Fruit fly (Drosophila melanogaster) whole organism, embryonic: ENCODE measurements around the gene Ank.

Source experiments
- ATbp ChIP-seq: fragments of 200-800 bp; sonication (Bioruptor generic); optimal IDR thresholded peaks from 2 replicates; lab custom pipeline; 2017; ENCODE audit warnings: missing biosample characterization, mild to moderate bottlenecking, missing genetic modification characterization, missing genetic modification reagents
- Asciz ChIP-seq: fragments of 200-800 bp; sonication (Bioruptor generic); optimal IDR thresholded peaks from 2 replicates; lab custom pipeline; 2017; ENCODE audit warnings: missing biosample characterization, mild to moderate bottlenecking, missing genetic modification characterization, missing genetic modification reagents
- Awh ChIP-seq: fragments of 200-800 bp; sonication (Bioruptor generic); IDR thresholded peaks from 2 replicates; pipeline ENCODE4, ENCODE4 v1.3.6; 2022; ENCODE audit warnings: missing biosample characterization, missing genetic modification characterization
- B-H2 ChIP-seq: fragments of 200-800 bp; sonication (Bioruptor generic); optimal IDR thresholded peaks from 2 replicates; lab custom pipeline; 2018; ENCODE audit warnings: missing biosample characterization, mild to moderate bottlenecking, missing genetic modification characterization
- CG10462 ChIP-seq: fragments of 200-800 bp; sonication (Bioruptor generic); optimal IDR thresholded peaks from 2 replicates; lab custom pipeline; 2016; ENCODE audit warnings: missing biosample characterization, missing genetic modification characterization
- CG11247 ChIP-seq: fragments of 200-800 bp; sonication (Bioruptor generic); IDR thresholded peaks from 2 replicates; pipeline ENCODE4 v1.3.6; 2022; ENCODE audit warnings: missing biosample characterization, missing genetic modification characterization
- CG13296 ChIP-seq: fragments of 200-800 bp; sonication (Bioruptor generic); optimal IDR thresholded peaks from 3 replicates; lab custom pipeline; 2018; ENCODE audit warnings: missing biosample characterization, mild to moderate bottlenecking, missing genetic modification characterization
- CG13424 ChIP-seq: fragments of 200-800 bp; sonication (Bioruptor generic); optimal IDR thresholded peaks from 2 replicates; lab custom pipeline; 2019; ENCODE audit warnings: missing biosample characterization, mild to moderate bottlenecking, missing genetic modification characterization, moderate library complexity
- CG13894 ChIP-seq: fragments of 200-800 bp; sonication (Bioruptor generic); optimal IDR thresholded peaks from 3 replicates; lab custom pipeline; 2018; ENCODE audit warnings: missing biosample characterization, mild to moderate bottlenecking, missing genetic modification characterization, moderate library complexity
- CG14014 ChIP-seq: fragments of 200-800 bp; sonication (Bioruptor generic); IDR thresholded peaks from 2 replicates; pipeline ENCODE4 v1.3.6; 2022; ENCODE audit warnings: missing biosample characterization, missing genetic modification characterization
- CG1602 ChIP-seq: fragments of 200-800 bp; sonication (Bioruptor generic); optimal IDR thresholded peaks from 3 replicates; lab custom pipeline; 2016; ENCODE audit warnings: missing biosample characterization, missing genetic modification characterization
- CG17361 ChIP-seq: fragments of 200-800 bp; sonication (Bioruptor generic); IDR thresholded peaks from 3 replicates; pipeline ENCODE4 v1.3.6; 2022; ENCODE audit warnings: missing biosample characterization, missing genetic modification characterization
- CG18764 ChIP-seq: fragments of 200-800 bp; sonication (Bioruptor generic); optimal IDR thresholded peaks from 3 replicates; lab custom pipeline; 2016; ENCODE audit warnings: missing biosample characterization, missing genetic modification characterization
- CG30403 ChIP-seq: fragments of 200-800 bp; sonication (Bioruptor generic); optimal IDR thresholded peaks from 3 replicates; lab custom pipeline; 2016; ENCODE audit warnings: missing biosample characterization, missing genetic modification characterization
- CG31224 ChIP-seq: fragments of 200-800 bp; sonication (Bioruptor generic); IDR thresholded peaks from 2 replicates; pipeline ENCODE4 v1.3.6; 2022; ENCODE audit warnings: missing biosample characterization, missing genetic modification characterization
- CG3995 ChIP-seq: fragments of 200-800 bp; sonication (Bioruptor generic); optimal IDR thresholded peaks from 3 replicates; lab custom pipeline; 2016; ENCODE audit warnings: missing biosample characterization, missing genetic modification characterization
- CG6689 ChIP-seq: fragments of 200-800 bp; sonication (Bioruptor generic); IDR thresholded peaks from 2 replicates; pipeline ENCODE4 v1.3.6; 2022; ENCODE audit warnings: missing biosample characterization, missing genetic modification characterization
- CG6765 ChIP-seq: fragments of 200-800 bp; sonication (Bioruptor generic); optimal IDR thresholded peaks from 3 replicates; lab custom pipeline; 2017; ENCODE audit warnings: missing biosample characterization, mild to moderate bottlenecking, missing genetic modification characterization
- CG7372 ChIP-seq: fragments of 200-800 bp; sonication (Bioruptor generic); IDR thresholded peaks from 2 replicates; pipeline ENCODE4 v1.3.6; 2022; ENCODE audit warnings: missing biosample characterization, missing genetic modification characterization
- CG7745 ChIP-seq: fragments of 200-800 bp; sonication (Bioruptor generic); optimal IDR thresholded peaks from 2 replicates; lab custom pipeline; 2018; ENCODE audit warnings: missing biosample characterization, mild to moderate bottlenecking, missing genetic modification characterization, moderate library complexity
- CG8281 ChIP-seq: fragments of 200-800 bp; sonication (Bioruptor generic); optimal IDR thresholded peaks from 2 replicates; lab custom pipeline; 2018; ENCODE audit warnings: missing biosample characterization, mild to moderate bottlenecking, missing genetic modification characterization, moderate library complexity
- CG8478 ChIP-seq: fragments of >200 bp; optimal IDR thresholded peaks from 2 replicates; lab custom pipeline; 2018
- Dll ChIP-seq: fragments of 200-800 bp; sonication (Bioruptor generic); IDR thresholded peaks from 4 replicates; pipeline ENCODE4 v1.3.6; 2022; ENCODE audit warnings: missing biosample characterization, missing genetic modification characterization; ENCODE audit not compliant: partially characterized antibody
- Dp ChIP-seq: fragments of 200-800 bp; sonication (Bioruptor generic); optimal IDR thresholded peaks from 2 replicates; lab custom pipeline; 2018; ENCODE audit warnings: missing biosample characterization, mild to moderate bottlenecking, missing genetic modification characterization, moderate library complexity
- GATAe ChIP-seq: fragments of 200-800 bp; sonication (Bioruptor generic); conservative IDR thresholded peaks from 2 replicates; pipeline ENCODE4 v1.3.6; 2022; ENCODE audit warnings: missing biosample characterization, missing genetic modification characterization
- Hr78 ChIP-seq, 2 experiments: fragments of 200-800 bp in 1 of 2; fragments of >200 bp in 1 of 2; sonication (Bioruptor generic) in 1 of 2; optimal IDR thresholded peaks; 2 replicates each; lab custom pipeline; 2017 to 2019; ENCODE audit warnings: missing biosample characterization in 2 of 2, missing genetic modification characterization in 2 of 2, mild to moderate bottlenecking in 1 of 2, moderate library complexity in 1 of 2
- MTF-1 ChIP-seq: fragments of 200-800 bp; sonication (Bioruptor generic); optimal IDR thresholded peaks from 2 replicates; lab custom pipeline; 2018; ENCODE audit warnings: missing biosample characterization, mild to moderate bottlenecking, missing genetic modification characterization, borderline replicate concordance
- Side ChIP-seq: fragments of 200-800 bp; sonication (Bioruptor generic); optimal IDR thresholded peaks from 2 replicates; lab custom pipeline; 2016; ENCODE audit warnings: missing biosample characterization, missing genetic modification characterization
- Tbp ChIP-seq: fragments of >200 bp; optimal IDR thresholded peaks from 2 replicates; lab custom pipeline; 2018; ENCODE audit warnings: missing biosample characterization, missing genetic modification characterization
- YL-1 ChIP-seq: fragments of 200-800 bp; sonication (Bioruptor generic); optimal IDR thresholded peaks from 3 replicates; lab custom pipeline; 2017; ENCODE audit warnings: missing biosample characterization, mild to moderate bottlenecking, missing genetic modification characterization
- abd-A ChIP-seq: fragments of 200-800 bp; sonication (Bioruptor generic); optimal IDR thresholded peaks from 3 replicates; lab custom pipeline; 2019; ENCODE audit warnings: missing biosample characterization, mild to moderate bottlenecking, missing genetic modification characterization, moderate library complexity
- ash1 ChIP-seq: fragments of 200-800 bp; sonication (Bioruptor generic); optimal IDR thresholded peaks from 2 replicates; lab custom pipeline; 2018; ENCODE audit warnings: missing biosample characterization, mild to moderate bottlenecking, missing genetic modification characterization
- corto ChIP-seq: fragments of 200-800 bp; sonication (Bioruptor generic); optimal IDR thresholded peaks from 2 replicates; lab custom pipeline; 2016; ENCODE audit warnings: missing biosample characterization, mild to moderate bottlenecking, missing genetic modification characterization, moderate library complexity
- croc ChIP-seq: fragments of 200-800 bp; sonication (Bioruptor generic); conservative IDR thresholded peaks from 3 replicates; pipeline ENCODE4 v1.3.6; 2022; ENCODE audit warnings: missing biosample characterization, missing genetic modification characterization
- danr ChIP-seq: fragments of 200-800 bp; sonication (Bioruptor generic); IDR thresholded peaks from 2 replicates; pipeline ENCODE4 v1.3.6; 2022; ENCODE audit warnings: missing biosample characterization, missing genetic modification characterization
- ftz-f1 ChIP-seq: fragments of 200-800 bp; sonication (Bioruptor generic); optimal IDR thresholded peaks from 2 replicates; lab custom pipeline; 2016; ENCODE audit warnings: missing biosample characterization, missing genetic modification characterization
- gcm2 ChIP-seq: fragments of 200-800 bp; sonication (Bioruptor generic); optimal IDR thresholded peaks from 2 replicates; lab custom pipeline; 2016; ENCODE audit warnings: missing biosample characterization, missing genetic modification characterization
- hth ChIP-seq: fragments of >200 bp; optimal IDR thresholded peaks from 2 replicates; lab custom pipeline; 2017; ENCODE audit warnings: inconsistent platforms
- jumu ChIP-seq: fragments of 200-800 bp; sonication (Bioruptor generic); optimal IDR thresholded peaks from 3 replicates; lab custom pipeline; 2016; ENCODE audit warnings: missing biosample characterization, missing genetic modification characterization
- ken ChIP-seq: fragments of 200-800 bp; sonication (Bioruptor generic); IDR thresholded peaks from 3 replicates; pipeline ENCODE4 v1.3.6; 2022; ENCODE audit warnings: missing biosample characterization, missing genetic modification characterization
- knrl ChIP-seq: fragments of 200-800 bp; sonication (Bioruptor generic); IDR thresholded peaks from 3 replicates; pipeline ENCODE4 v1.3.6; 2022; ENCODE audit warnings: missing biosample characterization, missing genetic modification characterization; ENCODE audit not compliant: partially characterized antibody
- lmd ChIP-seq: fragments of 200-800 bp; sonication (Bioruptor generic); IDR thresholded peaks from 2 replicates; pipeline ENCODE4 v1.3.6; 2022; ENCODE audit warnings: missing biosample characterization, missing genetic modification characterization
- nom ChIP-seq: fragments of 200-800 bp; sonication (Bioruptor generic); optimal IDR thresholded peaks from 2 replicates; lab custom pipeline; 2017; ENCODE audit warnings: missing biosample characterization, missing genetic modification characterization, mild to moderate bottlenecking, moderate library complexity, missing genetic modification reagents
- odd ChIP-seq: fragments of 200-800 bp; sonication (Bioruptor generic); optimal IDR thresholded peaks from 2 replicates; lab custom pipeline; 2017; ENCODE audit warnings: missing biosample characterization, mild to moderate bottlenecking, missing genetic modification characterization
- pb ChIP-seq: fragments of 200-800 bp; sonication (Bioruptor generic); optimal IDR thresholded peaks from 3 replicates; lab custom pipeline; 2016; ENCODE audit warnings: missing biosample characterization, missing genetic modification characterization
- pita ChIP-seq: fragments of 200-800 bp; sonication (Bioruptor generic); optimal IDR thresholded peaks from 2 replicates; lab custom pipeline; 2017; ENCODE audit warnings: missing biosample characterization, mild to moderate bottlenecking, missing genetic modification characterization
- ranshi ChIP-seq: fragments of 200-800 bp; sonication (Bioruptor generic); IDR thresholded peaks from 2 replicates; pipeline ENCODE4 v1.3.6; 2022; ENCODE audit warnings: missing biosample characterization, missing genetic modification characterization
- sr ChIP-seq: fragments of 200-800 bp; sonication (Bioruptor generic); IDR thresholded peaks from 3 replicates; pipeline ENCODE4 v1.3.6; 2022; ENCODE audit warnings: missing biosample characterization, missing genetic modification characterization
- tll ChIP-seq, 2 experiments: fragments of 200-800 bp in 1 of 2; fragments of >200 bp in 1 of 2; sonication (Bioruptor generic) in 1 of 2; optimal IDR thresholded peaks; 2 replicates each; lab custom pipeline; 2017 to 2019; ENCODE audit warnings: missing biosample characterization in 2 of 2, missing genetic modification characterization in 2 of 2, mild to moderate bottlenecking in 1 of 2, moderate library complexity in 1 of 2
- tup ChIP-seq: fragments of 200-800 bp; sonication (Bioruptor generic); optimal IDR thresholded peaks from 2 replicates; lab custom pipeline; 2016; ENCODE audit warnings: missing biosample characterization, mild to moderate bottlenecking, missing genetic modification characterization, moderate library complexity
- wek ChIP-seq: fragments of 200-800 bp; sonication (Bioruptor generic); optimal IDR thresholded peaks from 3 replicates; lab custom pipeline; 2018; ENCODE audit warnings: missing biosample characterization, mild to moderate bottlenecking, missing genetic modification characterization, moderate library complexity
- yki ChIP-seq: fragments of >200 bp; optimal IDR thresholded peaks from 3 replicates; lab custom pipeline; 2018
- zfh1 ChIP-seq: fragments of 200-800 bp; sonication (Bioruptor generic); IDR thresholded peaks from 3 replicates; pipeline ENCODE4 v1.3.6; 2022; ENCODE audit warnings: missing biosample characterization, missing genetic modification characterization

Gene Ank

DNA sequence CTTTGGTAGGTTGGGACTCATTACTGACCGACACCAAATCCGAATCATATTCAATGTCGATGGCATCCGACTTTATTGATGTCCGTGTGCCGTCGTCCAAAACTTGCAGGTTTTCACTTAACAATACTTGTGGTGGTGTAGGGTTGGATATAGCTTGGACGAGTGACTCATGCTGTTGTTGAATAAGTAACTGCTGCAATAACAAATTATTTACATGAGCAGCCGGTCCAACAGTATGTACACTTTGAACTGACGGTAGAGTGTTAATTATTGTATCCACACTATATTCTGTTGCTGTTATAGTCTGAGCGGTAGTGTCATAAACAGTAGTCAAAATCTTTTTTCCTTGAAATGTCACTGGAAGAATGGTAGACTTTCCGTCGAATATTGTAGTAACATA, 37.9 kb upstream of the Ank start (continued):
- no peak for TF ChIP-seq CG31224 (GFP tag; lab: Robert Waterston, UW)
- TF ChIP-seq CG7745 (tag; lab: Kevin White, UChicago) = no peak
- TF ChIP-seq ranshi = no peak
- TF ChIP-seq MTF-1 (GFP tag; lab: Kevin White, UChicago) = no peak
- no peak for TF ChIP-seq jumu (GFP tag; lab: Kevin White, UChicago)
- no peak for TF ChIP-seq CG18764
- no peak for TF ChIP-seq ftz-f1 (GFP tag; lab: Kevin White, UChicago)
- no peak for TF ChIP-seq CG6765 (GFP tag; lab: Kevin White, UChicago)
- no peak for TF ChIP-seq CG17361 (GFP tag; lab: Robert Waterston, UW)
- no peak for TF ChIP-seq CG13424 (tag; lab: Kevin White, UChicago)
- no peak for TF ChIP-seq CG14014 (GFP tag; lab: Robert Waterston, UW)
- TF ChIP-seq knrl (GFP tag; lab: Robert Waterston, UW) = no peak
- TF ChIP-seq pb (GFP tag; lab: Kevin White, UChicago) = no peak
- TF ChIP-seq tll (GFP tag; optimal IDR thresholded peaks at IDR 0.05; lab: Kevin White, UChicago) = no peak
- no peak for TF ChIP-seq Awh
- no peak for TF ChIP-seq croc (GFP tag; lab: Robert Waterston, UW)
- TF ChIP-seq B-H2 = peak; percentile 3
- peak; percentile 17 for TF ChIP-seq Side (GFP tag; lab: Kevin White, UChicago)
- peak; percentile 30 for TF ChIP-seq odd
- no peak for TF ChIP-seq yki (lab: Kevin White, UChicago)
- TF ChIP-seq wek (GFP tag; lab: Kevin White, UChicago) = peak; percentile 49
- no peak for TF ChIP-seq CG1602 (GFP tag; lab: Kevin White, UChicago)
- TF ChIP-seq lmd (GFP tag; lab: Robert Waterston, UW) = no peak
- TF ChIP-seq tup (GFP tag; lab: Kevin White, UChicago) = no peak
- no peak for TF ChIP-seq Dp (GFP tag; lab: Kevin White, UChicago)
- no peak for TF ChIP-seq CG8478 (lab: Kevin White, UChicago)
- no peak for TF ChIP-seq ATbp (GFP tag; lab: Kevin White, UChicago)
- TF ChIP-seq zfh1 (GFP tag; lab: Robert Waterston, UW) = no peak
- TF ChIP-seq sr = no peak
- no peak for TF ChIP-seq YL-1
- no peak for TF ChIP-seq abd-A (tag; lab: Kevin White, UChicago)
- no peak for TF ChIP-seq gcm2 (GFP tag; lab: Kevin White, UChicago)
- no peak for TF ChIP-seq CG10462 (GFP tag; lab: Kevin White, UChicago)
- no peak for TF ChIP-seq CG30403 (GFP tag; lab: Kevin White, UChicago)
- no peak for TF ChIP-seq danr (GFP tag; lab: Robert Waterston, UW)
- peak; percentile 25 for TF ChIP-seq CG13296 (GFP tag; lab: Kevin White, UChicago)
- TF ChIP-seq CG3995 (GFP tag; lab: Kevin White, UChicago) = no peak
- TF ChIP-seq CG13894 (tag; lab: Kevin White, UChicago) = peak; percentile 54
- no peak for TF ChIP-seq CG6689 (GFP tag; lab: Robert Waterston, UW)
- no peak for TF ChIP-seq corto (GFP tag; lab: Kevin White, UChicago)
- no peak for TF ChIP-seq Dll (GFP tag; lab: Robert Waterston, UW)
- TF ChIP-seq ash1 (GFP tag; lab: Kevin White, UChicago) = no peak
- TF ChIP-seq CG7372 (GFP tag; lab: Robert Waterston, UW) = no peak
- TF ChIP-seq nom (GFP tag; lab: Kevin White, UChicago) = no peak
- TF ChIP-seq CG11247 (GFP tag; lab: Robert Waterston, UW) = no peak
- no peak for TF ChIP-seq Hr78 (GFP tag; optimal IDR thresholded peaks at IDR 0.05; lab: Kevin White, UChicago)
- no peak for TF ChIP-seq GATAe (GFP tag; lab: Robert Waterston, UW)
- TF ChIP-seq Tbp = no peak
- no peak for TF ChIP-seq CG8281 (tag; lab: Kevin White, UChicago)
- TF ChIP-seq hth (lab: Kevin White, UChicago) = no peak
- no peak for TF ChIP-seq ken
- no peak for TF ChIP-seq pita (GFP tag; lab: Kevin White, UChicago)
- no peak for TF ChIP-seq Asciz
